Worm (Caenorhabditis elegans) whole organism, L4 larva: Measurements from ENCODE around the gene nmat-1.

Experiments used
- aly-2 ChIP-seq: sonication (generic microtip); optimal IDR thresholded peaks from 2 replicates; lab custom pipeline; 2018; ENCODE audit warnings: missing biosample characterization, missing genetic modification characterization
- ama-1 ChIP-seq: fragments of 150-350 bp; optimal IDR thresholded peaks from 2 replicates; lab custom pipeline; 2014; ENCODE audit warnings: inconsistent platforms, mixed read lengths
- lin-15B ChIP-seq: fragments of 150-350 bp; sonication (generic microtip); optimal IDR thresholded peaks from 3 replicates; lab custom pipeline; 2014; ENCODE audit warnings: missing biosample characterization, missing genetic modification characterization
- mdt-29 ChIP-seq: fragments of 200-800 bp; sonication (Bioruptor generic); IDR thresholded peaks from 2 replicates; pipeline ENCODE4 v1.3.6; 2022; ENCODE audit warnings: missing genetic modification reagents, missing genetic modification characterization, missing compliant biosample characterization
- nhr-102 ChIP-seq: sonication (generic microtip); optimal IDR thresholded peaks from 2 replicates; lab custom pipeline; 2016; ENCODE audit warnings: mild to moderate bottlenecking, missing genetic modification characterization, moderate library complexity, missing compliant biosample characterization

- TF ChIP-seq aly-2 (tag; lab: Kevin White, UChicago) (no peak), nhr-102 (no peak), ama-1 (lab: Kevin White, UChicago) (no peak), lin-15B (no peak), mdt-29 (no peak)
These were observed 16.1 kb upstream of the nmat-1 start, which contains the start of gene tsp-20 for ce11 chrX:12033937-12034336.
